Worm (Caenorhabditis elegans): Measurements from ENCODE around the gene atfs-1.

atfs-1 gene

ce11 chrV:14193451-14193850 lies at the start of gene atfs-1:
Gene atfs-1, plus strand, starts transcription at chrV:14193663.
- TF ChIP-seq tra-4 (tag; optimal IDR thresholded peaks at IDR 0.05) = no peak
- TF ChIP-seq sea-1 (GFP tag; conservative IDR thresholded peaks at IDR 0.05) = no peak
- TF ChIP-seq ceh-13 (GFP tag; optimal IDR thresholded peaks at IDR 0.05) = no peak

DNA sequence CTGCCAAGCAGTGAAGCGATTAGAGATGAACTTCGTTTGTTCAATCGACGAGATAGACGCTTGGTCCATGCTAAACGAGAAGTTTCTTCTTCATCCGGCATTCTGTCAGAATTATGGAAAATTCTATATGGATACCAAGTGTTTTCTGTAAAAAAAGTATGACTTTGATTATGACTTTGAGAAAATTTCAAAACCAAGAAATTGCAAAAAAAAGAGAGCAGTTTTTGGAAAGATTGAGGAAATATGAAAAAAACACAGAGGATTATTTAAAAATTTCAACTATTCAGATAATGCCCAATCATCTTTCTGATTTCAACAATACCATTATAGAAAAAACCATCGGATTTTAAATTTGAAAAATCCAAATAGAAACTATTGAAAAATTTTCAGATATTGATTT lies 48.2 kb upstream of the atfs-1 start, which contains the start of gene par-1:
TSS of gene par-1 (minus strand) at position 101 of the 400 bp plus-strand sequence.
- TF ChIP-seq B0310.2 (tag; optimal IDR thresholded peaks at IDR 0.05) = no peak
- TF ChIP-seq hmg-4 (GFP tag; optimal IDR thresholded peaks at IDR 0.05) = no peak
- TF ChIP-seq ets-7 (tag; optimal IDR thresholded peaks at IDR 0.05) = no peak
- no peak for TF ChIP-seq tra-4 (tag; optimal IDR thresholded peaks at IDR 0.05)
- TF ChIP-seq sea-1 (GFP tag; conservative IDR thresholded peaks at IDR 0.05) = no peak
- TF ChIP-seq ceh-13 (GFP tag; optimal IDR thresholded peaks at IDR 0.05) = no peak
- TF ChIP-seq ceh-36 (tag; optimal IDR thresholded peaks at IDR 0.05) = no peak
- no peak for TF ChIP-seq ama-1 (optimal IDR thresholded peaks at IDR 0.05)
- no peak for TF ChIP-seq flt-1 (GFP tag; IDR thresholded peaks at IDR 0.05)
- no peak for TF ChIP-seq hnd-1 (tag; optimal IDR thresholded peaks at IDR 0.05)
- no peak for TF ChIP-seq aly-1 (tag; optimal IDR thresholded peaks at IDR 0.05)
- TF ChIP-seq tbx-37 (GFP tag; conservative IDR thresholded peaks at IDR 0.05) = no peak
- TF ChIP-seq F13C5.2 (tag; optimal IDR thresholded peaks at IDR 0.05) = no peak
- no peak for TF ChIP-seq pes-1 (GFP tag; IDR thresholded peaks at IDR 0.05)
- no peak for TF ChIP-seq tbx-11 (GFP tag; IDR thresholded peaks at IDR 0.05)

ce11 chrV:14146199-14146598 lies 47.3 kb upstream of the atfs-1 start, which contains the start of gene acs-10:
Gene acs-10, plus strand, starts transcription at chrV:14146499.
- TF ChIP-seq tra-4 (tag; optimal IDR thresholded peaks at IDR 0.05) (no peak), tbx-11 (GFP tag; IDR thresholded peaks at IDR 0.05) (no peak), flt-1 (GFP tag; IDR thresholded peaks at IDR 0.05) (no peak), hmbx-1 (tag; optimal IDR thresholded peaks at IDR 0.05) (no peak), tbx-37 (GFP tag; conservative IDR thresholded peaks at IDR 0.05) (no peak), B0310.2 (tag; optimal IDR thresholded peaks at IDR 0.05) (no peak), aly-1 (tag; optimal IDR thresholded peaks at IDR 0.05) (no peak), hnd-1 (tag; optimal IDR thresholded peaks at IDR 0.05) (no peak), sea-1 (GFP tag; conservative IDR thresholded peaks at IDR 0.05) (no peak), F13C5.2 (tag; optimal IDR thresholded peaks at IDR 0.05) (no peak), pes-1 (GFP tag; IDR thresholded peaks at IDR 0.05) (no peak)

DNA sequence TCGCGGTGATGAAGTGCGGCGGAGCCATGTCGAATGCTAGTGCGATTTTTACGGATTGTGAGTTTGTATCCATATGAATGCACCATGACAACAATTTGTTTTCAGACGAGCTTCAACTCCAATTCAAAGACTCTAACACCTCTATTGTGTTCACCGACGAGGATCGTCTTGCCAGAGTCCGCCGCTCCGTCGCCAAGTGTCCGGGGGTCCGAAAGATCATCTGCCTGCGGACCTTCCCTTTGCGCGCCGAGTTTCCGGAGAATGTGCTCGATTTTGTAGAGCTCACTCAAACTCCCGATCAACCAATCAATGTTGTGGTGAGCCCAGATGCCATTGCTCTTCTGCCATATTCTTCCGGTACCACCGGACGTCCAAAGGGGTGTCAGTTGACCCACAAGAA lies 46.3 kb upstream of the atfs-1 start:
- TF ChIP-seq tra-4 (tag; optimal IDR thresholded peaks at IDR 0.05) (no peak), sea-1 (GFP tag; conservative IDR thresholded peaks at IDR 0.05) (no peak), tbx-11 (GFP tag; IDR thresholded peaks at IDR 0.05) (no peak), hnd-1 (tag; optimal IDR thresholded peaks at IDR 0.05) (no peak)

ce11 chrV:14149125-14149524 lies 44.3 kb upstream of the atfs-1 start:
- TF ChIP-seq aly-1 (tag; optimal IDR thresholded peaks at IDR 0.05) (no peak), tbx-11 (GFP tag; IDR thresholded peaks at IDR 0.05) (no peak), pes-1 (GFP tag; IDR thresholded peaks at IDR 0.05) (no peak), ama-1 (optimal IDR thresholded peaks at IDR 0.05) (no peak), hnd-1 (tag; optimal IDR thresholded peaks at IDR 0.05) (no peak), hmg-4 (GFP tag; optimal IDR thresholded peaks at IDR 0.05) (no peak), ceh-13 (GFP tag; optimal IDR thresholded peaks at IDR 0.05) (no peak), ceh-36 (tag; optimal IDR thresholded peaks at IDR 0.05) (no peak)

ce11 chrV:14150966-14151365 lies 42.5 kb upstream of the atfs-1 start:
- TF ChIP-seq pes-1 (GFP tag; IDR thresholded peaks at IDR 0.05) (no peak), tra-4 (tag; optimal IDR thresholded peaks at IDR 0.05) (no peak), ceh-36 (tag; optimal IDR thresholded peaks at IDR 0.05) (no peak), hmbx-1 (tag; optimal IDR thresholded peaks at IDR 0.05) (no peak), sea-1 (GFP tag; conservative IDR thresholded peaks at IDR 0.05) (no peak)

DNA sequence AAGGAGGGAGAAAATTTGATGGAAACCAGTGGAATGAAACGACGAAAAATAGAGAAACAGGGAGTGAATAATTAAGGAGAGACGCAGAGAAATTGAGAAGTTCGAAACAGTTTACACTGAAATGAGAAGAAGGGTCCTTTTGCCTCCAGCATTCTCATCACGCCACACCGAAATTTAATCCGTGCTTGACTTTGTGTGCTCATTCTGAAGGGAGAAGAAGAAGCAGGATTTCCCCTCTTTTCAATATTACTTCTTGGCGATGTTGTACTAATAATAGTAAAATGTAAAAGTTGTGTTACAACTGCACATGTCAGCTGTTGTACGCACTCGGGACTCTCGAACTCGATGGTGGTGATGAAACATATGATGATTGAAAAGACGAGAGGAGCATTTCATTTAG lies 39.8 kb upstream of the atfs-1 start:
- no peak for TF ChIP-seq tra-4 (tag; optimal IDR thresholded peaks at IDR 0.05)
- no peak for TF ChIP-seq ets-7 (tag; optimal IDR thresholded peaks at IDR 0.05)
- TF ChIP-seq hmbx-1 (tag; optimal IDR thresholded peaks at IDR 0.05) = no peak
- TF ChIP-seq scrt-1 (GFP tag; IDR thresholded peaks at IDR 0.05) = no peak
- TF ChIP-seq hmg-4 (GFP tag; optimal IDR thresholded peaks at IDR 0.05) = no peak
- no peak for TF ChIP-seq hnd-1 (tag; optimal IDR thresholded peaks at IDR 0.05)
- no peak for TF ChIP-seq B0310.2 (tag; optimal IDR thresholded peaks at IDR 0.05)
- TF ChIP-seq F13C5.2 (tag; optimal IDR thresholded peaks at IDR 0.05) = no peak
- TF ChIP-seq tbx-37 (GFP tag; conservative IDR thresholded peaks at IDR 0.05) = no peak
- no peak for TF ChIP-seq sea-1 (GFP tag; conservative IDR thresholded peaks at IDR 0.05)
- TF ChIP-seq ceh-36 (tag; optimal IDR thresholded peaks at IDR 0.05) = no peak
- no peak for TF ChIP-seq flt-1 (GFP tag; IDR thresholded peaks at IDR 0.05)
- TF ChIP-seq aly-1 (tag; optimal IDR thresholded peaks at IDR 0.05) = no peak
- TF ChIP-seq pes-1 (GFP tag; IDR thresholded peaks at IDR 0.05) = no peak
- no peak for TF ChIP-seq ama-1 (optimal IDR thresholded peaks at IDR 0.05)
- no peak for TF ChIP-seq ceh-13 (GFP tag; optimal IDR thresholded peaks at IDR 0.05)
- no peak for TF ChIP-seq tbx-11 (GFP tag; IDR thresholded peaks at IDR 0.05)

DNA sequence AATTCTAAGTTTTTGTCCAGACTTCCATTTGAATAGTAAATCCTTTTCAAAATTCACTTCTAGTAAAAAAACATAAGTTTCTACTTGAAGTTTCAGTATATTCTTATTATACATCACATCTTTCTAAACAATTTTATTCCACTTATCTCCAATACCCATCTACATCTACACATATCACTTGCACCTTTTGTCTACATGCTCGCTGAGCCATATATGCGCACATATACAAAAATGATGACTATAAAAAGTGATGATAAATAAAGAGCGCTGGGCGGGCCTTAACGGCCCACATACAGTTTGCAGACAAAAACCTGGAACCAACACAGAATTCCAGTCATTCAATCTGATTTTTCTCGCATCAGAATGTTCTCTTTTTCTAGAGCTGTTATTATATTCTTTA lies 37.0 kb upstream of the atfs-1 start, which contains the start of gene AH10.2:
TSS of gene AH10.2 (plus strand) at position 301 of the 400 bp plus-strand sequence.
- TF ChIP-seq sea-1 (GFP tag; conservative IDR thresholded peaks at IDR 0.05) (no peak), ets-7 (tag; optimal IDR thresholded peaks at IDR 0.05) (no peak), aly-1 (tag; optimal IDR thresholded peaks at IDR 0.05) (no peak), F13C5.2 (tag; optimal IDR thresholded peaks at IDR 0.05) (no peak), ceh-13 (GFP tag; optimal IDR thresholded peaks at IDR 0.05) (no peak), tbx-37 (GFP tag; conservative IDR thresholded peaks at IDR 0.05) (no peak), ceh-36 (tag; optimal IDR thresholded peaks at IDR 0.05) (no peak), tra-4 (tag; optimal IDR thresholded peaks at IDR 0.05) (no peak), hnd-1 (tag; optimal IDR thresholded peaks at IDR 0.05) (no peak), tbx-11 (GFP tag; IDR thresholded peaks at IDR 0.05) (no peak), hmbx-1 (tag; optimal IDR thresholded peaks at IDR 0.05) (no peak), flt-1 (GFP tag; IDR thresholded peaks at IDR 0.05) (no peak), pes-1 (GFP tag; IDR thresholded peaks at IDR 0.05) (no peak), scrt-1 (GFP tag; IDR thresholded peaks at IDR 0.05) (no peak), hmg-4 (GFP tag; optimal IDR thresholded peaks at IDR 0.05) (no peak), ama-1 (optimal IDR thresholded peaks at IDR 0.05) (no peak), B0310.2 (tag; optimal IDR thresholded peaks at IDR 0.05) (no peak)

Data from whole organism, early embryonic.